Worm (Caenorhabditis elegans) whole organism, midembryonic: Measurements from ENCODE around the gene ptc-3.

Experiments used
- T22C8.4 ChIP-seq: fragments of 200-800 bp; sonication (Bioruptor generic); IDR thresholded peaks from 2 replicates; pipeline ENCODE4 v1.3.6; 2022; ENCODE audit warnings: missing genetic modification characterization, missing compliant biosample characterization
- cog-1 ChIP-seq: sonication (generic microtip); optimal IDR thresholded peaks from 2 replicates; lab custom pipeline; 2016; ENCODE audit warnings: missing genetic modification characterization, missing compliant biosample characterization
- flt-1 ChIP-seq: fragments of 200-800 bp; sonication (Bioruptor generic); IDR thresholded peaks from 2 replicates; pipeline ENCODE4 v1.3.6; 2022; ENCODE audit warnings: missing genetic modification characterization, missing compliant biosample characterization
- med-1 ChIP-seq: sonication (generic microtip); optimal IDR thresholded peaks from 2 replicates; lab custom pipeline; 2017; ENCODE audit warnings: missing genetic modification characterization, mild to moderate bottlenecking, missing compliant biosample characterization, antibody characterized with exemption, missing genetic modification reagents; ENCODE audit not compliant: insufficient read depth
- ref-1 ChIP-seq: fragments of 200-800 bp; sonication (Bioruptor generic); conservative IDR thresholded peaks from 2 replicates; pipeline ENCODE4 v1.3.6; 2022; ENCODE audit warnings: missing genetic modification reagents, missing genetic modification characterization, missing compliant biosample characterization
- tab-1 ChIP-seq: fragments of 200-800 bp; sonication (Bioruptor generic); IDR thresholded peaks from 2 replicates; pipeline ENCODE4 v1.3.6; 2022; ENCODE audit warnings: missing genetic modification characterization, missing compliant biosample characterization
- ztf-23 ChIP-seq: fragments of 200-800 bp; sonication (Bioruptor generic); IDR thresholded peaks from 2 replicates; pipeline ENCODE4 v1.3.6; 2022; ENCODE audit warnings: missing genetic modification reagents, missing genetic modification characterization, missing compliant biosample characterization
- ztf-29 ChIP-seq: fragments of 200-800 bp; sonication (Bioruptor generic); IDR thresholded peaks from 2 replicates; pipeline ENCODE4 v1.3.6; 2022; ENCODE audit warnings: missing genetic modification reagents, missing genetic modification characterization, missing compliant biosample characterization

- no peak for TF ChIP-seq cog-1 (tag; lab: Kevin White, UChicago)
- no peak for TF ChIP-seq flt-1
- no peak for TF ChIP-seq med-1
- TF ChIP-seq ztf-23 (GFP tag; lab: Robert Waterston, UW), result no peak
- no peak for TF ChIP-seq tab-1 (GFP tag; lab: Robert Waterston, UW)
- no peak for TF ChIP-seq T22C8.4 (GFP tag; lab: Robert Waterston, UW)
- no peak for TF ChIP-seq ztf-29 (GFP tag; lab: Robert Waterston, UW)
- no peak for TF ChIP-seq ref-1 (GFP tag; lab: Robert Waterston, UW)
These were observed 1.4 kb upstream of the ptc-3 start for ce11 chrII:2853767-2854166.
